Worm (Caenorhabditis elegans): ENCODE results near the gene rpb-9.

The rpb-9 gene

ce11 chrV:7977701-7978461, 34.3 kb downstream of the rpb-9 start, which contains the start of gene let-413:
TSS of gene let-413 (minus strand) at chrV:7977776.
- TF ChIP-seq nhr-48 (tag; optimal IDR thresholded peaks at IDR 0.05) = no peak
- peak in 1 of 2 experiments; percentile 23 for TF ChIP-seq lsy-2 (tag; optimal IDR thresholded peaks at IDR 0.05)
- no peak for TF ChIP-seq aly-2 (tag; optimal IDR thresholded peaks at IDR 0.05)
- TF ChIP-seq F10B5.3 (tag; optimal IDR thresholded peaks at IDR 0.05) = no peak
- peak in 1 of 2 experiments; percentile 88 for TF ChIP-seq unc-62 (GFP tag; optimal IDR thresholded peaks at IDR 0.05 in 1 of 2)
- TF ChIP-seq unc-62 (tag; optimal IDR thresholded peaks at IDR 0.05) = no peak
- TF ChIP-seq pqm-1 (tag; optimal IDR thresholded peaks at IDR 0.05) = peak; percentile 76
- no peak for TF ChIP-seq lin-38 (GFP tag; IDR thresholded peaks at IDR 0.05)
- TF ChIP-seq Y48G9A.11 (GFP tag; IDR thresholded peaks at IDR 0.05) = no peak
- TF ChIP-seq zfp-2 (tag; optimal IDR thresholded peaks at IDR 0.05) = no peak
- TF ChIP-seq mxl-3 (GFP tag; optimal IDR thresholded peaks at IDR 0.05) = peak; percentile 37
- TF ChIP-seq cey-2 (tag; optimal IDR thresholded peaks at IDR 0.05; ENCODE audit: borderline replicate concordance, insufficient read depth) = no peak
- TF ChIP-seq daf-16 (GFP tag; optimal IDR thresholded peaks at IDR 0.05) = no peak
- TF ChIP-seq daf-16 (tag; optimal IDR thresholded peaks at IDR 0.05) = peak; percentile 39
- no peak for TF ChIP-seq Y105C5A.15 (GFP tag; IDR thresholded peaks at IDR 0.05)
- TF ChIP-seq lir-3 (tag; optimal IDR thresholded peaks at IDR 0.05) = no peak
- TF ChIP-seq dve-1 (tag; optimal IDR thresholded peaks at IDR 0.05; ENCODE audit: insufficient read depth) = peak; percentile 58
- TF ChIP-seq ama-1 (optimal IDR thresholded peaks at IDR 0.05) = no peak
- TF ChIP-seq lim-7 (GFP tag; IDR thresholded peaks at IDR 0.05) = no peak
- peak; percentile 52 for TF ChIP-seq mes-2 (tag; optimal IDR thresholded peaks at IDR 0.05; ENCODE audit: poor library complexity, severe bottlenecking)
- TF ChIP-seq mep-1 (tag; optimal IDR thresholded peaks at IDR 0.05) = peak; percentile 20
- no peak for TF ChIP-seq hif-1 (tag; optimal IDR thresholded peaks at IDR 0.05)
- peak; percentile 90 for TF ChIP-seq aha-1 (tag)
- peak; percentile 44 for TF ChIP-seq nhr-6 (tag; optimal IDR thresholded peaks at IDR 0.05)
- TF ChIP-seq hlh-11 (tag; optimal IDR thresholded peaks at IDR 0.05) = peak; percentile 44
- no peak for TF ChIP-seq nhr-237 (tag; optimal IDR thresholded peaks at IDR 0.05)
- no peak for TF ChIP-seq snpc-1.2 (GFP tag; IDR thresholded peaks at IDR 0.05)
- no peak for TF ChIP-seq D1046.2 (GFP tag; IDR thresholded peaks at IDR 0.05)
- no peak for TF ChIP-seq daf-12 (tag; optimal IDR thresholded peaks at IDR 0.05)
- TF ChIP-seq nhr-28 (tag; optimal IDR thresholded peaks at IDR 0.05) = peak; percentile 66
- no peak for TF ChIP-seq gei-8 (GFP tag; optimal IDR thresholded peaks at IDR 0.05)
- TF ChIP-seq saeg-2 (GFP tag; IDR thresholded peaks at IDR 0.05) = no peak
- no peak for TF ChIP-seq Y75B8A.6 (GFP tag; IDR thresholded peaks at IDR 0.05)
- 0 out of 2 replicates have a peak, but pooled peaks have one; percentile 10 for TF ChIP-seq ctbp-1 (GFP tag; IDR thresholded peaks at IDR 0.05)
- no peak for TF ChIP-seq nhr-10 (tag; optimal IDR thresholded peaks at IDR 0.05)
- no peak for TF ChIP-seq lin-29 (GFP tag; IDR thresholded peaks at IDR 0.05)
- TF ChIP-seq zip-11 (GFP tag; IDR thresholded peaks at IDR 0.05) = no peak
- TF ChIP-seq unc-130 (GFP tag; optimal IDR thresholded peaks at IDR 0.05) = no peak
- TF ChIP-seq pha-4 (GFP tag; IDR thresholded peaks at IDR 0.05) = 0 out of 2 replicates have a peak, but pooled peaks have one; percentile 27
- no peak for TF ChIP-seq pha-4 (tag; optimal IDR thresholded peaks at IDR 0.05)
- TF ChIP-seq hlh-30 (tag; optimal IDR thresholded peaks at IDR 0.05; ENCODE audit: insufficient read depth) = peak; percentile 8
- TF ChIP-seq dmd-6 (GFP tag; IDR thresholded peaks at IDR 0.05) = peak; percentile 28; the same call in 1 of the 2 replicates
- no peak for TF ChIP-seq zfp-3 (GFP tag; conservative IDR thresholded peaks at IDR 0.05)
- TF ChIP-seq nhr-76 (tag; optimal IDR thresholded peaks at IDR 0.05) = no peak
- peak; percentile 16 for TF ChIP-seq fkh-10 (GFP tag; optimal IDR thresholded peaks at IDR 0.05)

All from whole organism, L4 larva.